Worm (Caenorhabditis elegans): ENCODE results near the gene orc-2.

The orc-2 gene

ce11 chrII:10888979-10889378 is 15.2 kb downstream of the orc-2 start, which contains the start of gene ptr-8:
Gene ptr-8, plus strand, starts transcription at chrII:10889279.
- TF ChIP-seq fos-1 (tag; optimal IDR thresholded peaks at IDR 0.05) (no peak), unc-55 (GFP tag; optimal IDR thresholded peaks at IDR 0.05) (no peak), F13H6.1 (tag; optimal IDR thresholded peaks at IDR 0.05) (no peak), zag-1 (tag; optimal IDR thresholded peaks at IDR 0.05) (no peak), nhr-6 (tag; optimal IDR thresholded peaks at IDR 0.05) (no peak), ama-1 (optimal IDR thresholded peaks at IDR 0.05) (no peak), C34F6.9 (tag; optimal IDR thresholded peaks at IDR 0.05) (no peak), ztf-4 (tag; optimal IDR thresholded peaks at IDR 0.05) (no peak), mdl-1 (tag; optimal IDR thresholded peaks at IDR 0.05) (no peak), ztf-11 (tag; optimal IDR thresholded peaks at IDR 0.05) (no peak), lin-39 (tag; optimal IDR thresholded peaks at IDR 0.05) (no peak), dmd-4 (tag; optimal IDR thresholded peaks at IDR 0.05) (no peak), nhr-10 (tag; optimal IDR thresholded peaks at IDR 0.05) (no peak), skn-1 (tag; optimal IDR thresholded peaks at IDR 0.05) (no peak), ztf-1 (GFP tag; conservative IDR thresholded peaks at IDR 0.05) (no peak), crh-2 (tag; optimal IDR thresholded peaks at IDR 0.05) (no peak), elt-1 (tag; optimal IDR thresholded peaks at IDR 0.05) (no peak), nhr-23 (tag; optimal IDR thresholded peaks at IDR 0.05) (no peak), nhr-12 (tag; optimal IDR thresholded peaks at IDR 0.05) (no peak)

- TF ChIP-seq sem-4 (tag; optimal IDR thresholded peaks at IDR 0.05) (no peak), unc-55 (GFP tag; optimal IDR thresholded peaks at IDR 0.05) (no peak), F13H6.1 (tag; optimal IDR thresholded peaks at IDR 0.05) (no peak), aly-2 (tag; optimal IDR thresholded peaks at IDR 0.05) (no peak), alr-1 (tag; optimal IDR thresholded peaks at IDR 0.05) (no peak), mdl-1 (tag; optimal IDR thresholded peaks at IDR 0.05) (no peak), nhr-10 (tag; optimal IDR thresholded peaks at IDR 0.05) (no peak), crh-2 (tag; optimal IDR thresholded peaks at IDR 0.05) (no peak), blmp-1 (tag; optimal IDR thresholded peaks at IDR 0.05; ENCODE audit: insufficient read depth) (no peak), snpc-4 (tag; optimal IDR thresholded peaks at IDR 0.05) (no peak), nhr-23 (tag; optimal IDR thresholded peaks at IDR 0.05) (no peak), fos-1 (tag; optimal IDR thresholded peaks at IDR 0.05) (no peak), nhr-25 (tag; optimal IDR thresholded peaks at IDR 0.05) (no peak), dmd-4 (tag; optimal IDR thresholded peaks at IDR 0.05) (no peak), nhr-12 (tag; optimal IDR thresholded peaks at IDR 0.05) (no peak), ztf-1 (GFP tag; conservative IDR thresholded peaks at IDR 0.05) (no peak), C34F6.9 (tag; optimal IDR thresholded peaks at IDR 0.05) (no peak), mab-5 (tag; optimal IDR thresholded peaks at IDR 0.05) (no peak), ama-1 (optimal IDR thresholded peaks at IDR 0.05) (no peak), lin-11 (tag; optimal IDR thresholded peaks at IDR 0.05) (no peak)
Observed at ce11 chrII:10894996-10895395, 21.3 kb downstream of the orc-2 start, which contains the start of gene sra-10. Gene sra-10, minus strand, starts transcription at chrII:10895096.

ce11 chrII:10895959-10896358 is 22.2 kb downstream of the orc-2 start:
- TF ChIP-seq elt-1 (tag; optimal IDR thresholded peaks at IDR 0.05) = no peak

- TF ChIP-seq C34F6.9 (tag; optimal IDR thresholded peaks at IDR 0.05) (no peak), fos-1 (tag; optimal IDR thresholded peaks at IDR 0.05) (no peak), nhr-77 (tag; optimal IDR thresholded peaks at IDR 0.05) (no peak), peb-1 (tag; optimal IDR thresholded peaks at IDR 0.05) (no peak)
Observed at ce11 chrII:10898998-10899397, 25.3 kb downstream of the orc-2 start.

ce11 chrII:10902104-10902503 is 28.4 kb downstream of the orc-2 start, which contains the start of gene gly-1:
Gene gly-1, minus strand, starts transcription at chrII:10902204.
- TF ChIP-seq unc-39 (tag; optimal IDR thresholded peaks at IDR 0.05) (no peak), skn-1 (tag; optimal IDR thresholded peaks at IDR 0.05) (no peak), crh-2 (tag; optimal IDR thresholded peaks at IDR 0.05) (no peak), nhr-25 (tag; optimal IDR thresholded peaks at IDR 0.05) (no peak), snpc-4 (tag; optimal IDR thresholded peaks at IDR 0.05) (no peak), ztf-11 (tag; optimal IDR thresholded peaks at IDR 0.05) (no peak), nhr-12 (tag; optimal IDR thresholded peaks at IDR 0.05) (no peak), unc-62 (GFP tag; optimal IDR thresholded peaks at IDR 0.05) (no peak), nhr-6 (tag; optimal IDR thresholded peaks at IDR 0.05) (no peak), mdl-1 (tag; optimal IDR thresholded peaks at IDR 0.05) (no peak), nhr-21 (tag; optimal IDR thresholded peaks at IDR 0.05) (no peak), aly-2 (tag; optimal IDR thresholded peaks at IDR 0.05) (no peak), R02D3.7 (tag; optimal IDR thresholded peaks at IDR 0.05) (no peak)
